Worm (Caenorhabditis elegans) whole organism, mixed stage, embryonic: ENCODE results near the gene F49C12.4.
"Not testable (repeated sequence)": the region's sequence is repeated elsewhere in the genome, so short reads cannot be mapped to it uniquely, and the experiment has no call there.

Experiments
- bed-3 ChIP-seq: fragments of 200-800 bp; sonication (Bioruptor generic); optimal IDR thresholded peaks from 3 replicates; lab custom pipeline; 2018; ENCODE audit warnings: mild to moderate bottlenecking, missing genetic modification characterization, moderate library complexity, missing compliant biosample characterization
- blmp-1 ChIP-seq: fragments of 150-350 bp; optimal IDR thresholded peaks from 2 replicates; lab custom pipeline; 2014; ENCODE audit warnings: missing biosample characterization, missing genetic modification characterization
- ceh-39 ChIP-seq: fragments of 150-350 bp; optimal IDR thresholded peaks from 2 replicates; lab custom pipeline; 2014; ENCODE audit warnings: missing biosample characterization, missing genetic modification characterization
- ceh-43 ChIP-seq: fragments of 200-800 bp; sonication (Bioruptor generic); optimal IDR thresholded peaks from 2 replicates; lab custom pipeline; 2018; ENCODE audit warnings: mild to moderate bottlenecking, missing genetic modification characterization, moderate library complexity, missing compliant biosample characterization
- ceh-83 ChIP-seq: fragments of 200-800 bp; sonication (Bioruptor generic); optimal IDR thresholded peaks from 2 replicates; lab custom pipeline; 2018; ENCODE audit warnings: mild to moderate bottlenecking, missing genetic modification characterization, missing compliant biosample characterization
- ces-1 ChIP-seq: fragments of 150-350 bp; optimal IDR thresholded peaks from 2 replicates; lab custom pipeline; 2014; ENCODE audit warnings: missing biosample characterization, missing genetic modification reagents, missing genetic modification characterization
- drap-1 ChIP-seq: fragments of 200-800 bp; sonication (Bioruptor generic); optimal IDR thresholded peaks from 3 replicates; lab custom pipeline; 2018; ENCODE audit warnings: mild to moderate bottlenecking, missing genetic modification characterization, missing compliant biosample characterization
- elt-1 ChIP-seq: sonication (generic microtip); optimal IDR thresholded peaks from 2 replicates; lab custom pipeline; 2017; ENCODE audit warnings: missing genetic modification characterization, mild to moderate bottlenecking, missing compliant biosample characterization, antibody characterized with exemption, moderate library complexity, borderline replicate concordance; ENCODE audit not compliant: insufficient read depth
- elt-3 ChIP-seq: fragments of 150-350 bp; optimal IDR thresholded peaks from 2 replicates; lab custom pipeline; 2014; ENCODE audit warnings: missing biosample characterization, missing genetic modification characterization
- flh-1 ChIP-seq: fragments of 200-800 bp; sonication (Bioruptor generic); optimal IDR thresholded peaks from 2 replicates; lab custom pipeline; 2018; ENCODE audit warnings: mild to moderate bottlenecking, missing genetic modification characterization, moderate library complexity, missing compliant biosample characterization
- ham-2 ChIP-seq: fragments of 200-800 bp; sonication (Bioruptor generic); optimal IDR thresholded peaks from 2 replicates; lab custom pipeline; 2018; ENCODE audit warnings: mild to moderate bottlenecking, missing genetic modification characterization, missing compliant biosample characterization
- hlh-1 ChIP-seq: fragments of 150-350 bp; optimal IDR thresholded peaks from 2 replicates; lab custom pipeline; 2014; ENCODE audit warnings: missing biosample characterization, missing genetic modification reagents, missing genetic modification characterization
- lin-13 ChIP-seq: fragments of 150-350 bp; optimal IDR thresholded peaks from 2 replicates; lab custom pipeline; 2014; ENCODE audit warnings: missing biosample characterization, missing genetic modification characterization
- lin-32 ChIP-seq: fragments of 200-800 bp; sonication (Bioruptor generic); optimal IDR thresholded peaks from 2 replicates; lab custom pipeline; 2018; ENCODE audit warnings: mild to moderate bottlenecking, missing genetic modification characterization, missing compliant biosample characterization
- lsy-2 ChIP-seq: fragments of 150-350 bp; optimal IDR thresholded peaks from 2 replicates; lab custom pipeline; 2014; ENCODE audit warnings: missing biosample characterization, missing genetic modification characterization
- mab-5 ChIP-seq: fragments of 150-350 bp; optimal IDR thresholded peaks from 2 replicates; lab custom pipeline; 2014; ENCODE audit warnings: missing biosample characterization, missing genetic modification characterization
- mls-2 ChIP-seq: sonication (generic microtip); optimal IDR thresholded peaks from 2 replicates; lab custom pipeline; 2016; ENCODE audit warnings: mild to moderate bottlenecking, missing genetic modification characterization, moderate library complexity, missing compliant biosample characterization
- nhr-12 ChIP-seq: fragments of 150-350 bp; optimal IDR thresholded peaks from 2 replicates; lab custom pipeline; 2014; ENCODE audit warnings: missing biosample characterization, missing genetic modification characterization
- nhr-28 ChIP-seq: fragments of 150-350 bp; optimal IDR thresholded peaks from 2 replicates; lab custom pipeline; 2014; ENCODE audit warnings: missing biosample characterization, missing genetic modification characterization
- nhr-76 ChIP-seq: sonication (generic microtip); optimal IDR thresholded peaks from 2 replicates; lab custom pipeline; 2017; ENCODE audit warnings: missing biosample characterization, missing genetic modification characterization
- snpc-4 ChIP-seq: fragments of 150-350 bp; optimal IDR thresholded peaks from 2 replicates; lab custom pipeline; 2014; ENCODE audit warnings: missing biosample characterization, missing genetic modification characterization
- sptf-1 ChIP-seq: sonication (generic microtip); optimal IDR thresholded peaks from 2 replicates; lab custom pipeline; 2017; ENCODE audit warnings: mild to moderate bottlenecking, missing genetic modification characterization, moderate library complexity, missing compliant biosample characterization
- tbx-8 ChIP-seq: fragments of 200-800 bp; sonication (Bioruptor generic); optimal IDR thresholded peaks from 2 replicates; lab custom pipeline; 2018; ENCODE audit warnings: mild to moderate bottlenecking, missing genetic modification characterization, moderate library complexity, missing compliant biosample characterization
- unc-120 ChIP-seq: sonication (generic microtip); optimal IDR thresholded peaks from 2 replicates; lab custom pipeline; 2017; ENCODE audit warnings: missing genetic modification characterization, missing compliant biosample characterization; ENCODE audit not compliant: poor library complexity, severe bottlenecking
- unc-39 ChIP-seq: fragments of 150-350 bp; optimal IDR thresholded peaks from 2 replicates; lab custom pipeline; 2014; ENCODE audit warnings: missing biosample characterization, missing genetic modification characterization
- unc-62 ChIP-seq: fragments of 150-350 bp; optimal IDR thresholded peaks from 2 replicates; lab custom pipeline; 2014; ENCODE audit warnings: missing biosample characterization, missing genetic modification reagents, missing genetic modification characterization
- zip-8 ChIP-seq: fragments of 150-350 bp; optimal IDR thresholded peaks from 2 replicates; lab custom pipeline; 2014; ENCODE audit warnings: missing biosample characterization, missing genetic modification characterization
- ztf-11 ChIP-seq: fragments of 150-350 bp; optimal IDR thresholded peaks from 2 replicates; lab custom pipeline; 2014; ENCODE audit warnings: missing biosample characterization, missing genetic modification characterization

Gene F49C12.4

ce11 chrIV:9296285-9296684 is 7.6 kb downstream of the F49C12.4 start, which contains the start of gene F49C12.1:
F49C12.1 (minus strand) TSS chrIV:9296354.
- TF ChIP-seq unc-39 (tag; lab: Kevin White, UChicago) (no peak), blmp-1 (tag; lab: Kevin White, UChicago) (no peak), ceh-83 (GFP tag; lab: Kevin White, UChicago) (no peak), snpc-4 (tag; lab: Kevin White, UChicago) (no peak), drap-1 (GFP tag; lab: Kevin White, UChicago) (no peak), elt-3 (no peak), lsy-2 (tag; lab: Kevin White, UChicago) (no peak), elt-1 (no peak), sptf-1 (tag; lab: Kevin White, UChicago) (no peak), ztf-11 (tag; lab: Kevin White, UChicago) (no peak), nhr-28 (tag; lab: Kevin White, UChicago) (no peak)
- TF ChIP-seq, all 35 proteins: peak for 0

- TF ChIP-seq ces-1 (GFP tag; lab: Kevin White, UChicago); mab-5 (tag; lab: Kevin White, UChicago); unc-120: not testable (repeated sequence)
These were observed 10.1 kb downstream of the F49C12.4 start, which contains the start of gene nhr-264 for ce11 chrIV:9293825-9294224. nhr-264 (minus strand) TSS chrIV:9293925.

- TF ChIP-seq mab-5 (tag; lab: Kevin White, UChicago), result no peak
- no peak for TF ChIP-seq blmp-1 (tag; lab: Kevin White, UChicago)
- no peak for TF ChIP-seq drap-1 (GFP tag; lab: Kevin White, UChicago)
- no peak for TF ChIP-seq unc-62 (GFP tag; lab: Kevin White, UChicago)
- TF ChIP-seq lin-32 (GFP tag; lab: Kevin White, UChicago), result no peak
- TF ChIP-seq elt-3, result no peak
- no peak for TF ChIP-seq nhr-76 (tag; lab: Kevin White, UChicago)
- TF ChIP-seq ceh-83 (GFP tag; lab: Kevin White, UChicago), result no peak
- no peak for TF ChIP-seq lin-13 (tag; lab: Kevin White, UChicago)
These were observed 14.3 kb downstream of the F49C12.4 start for ce11 chrIV:9289635-9290034.

ce11 chrIV:9286305-9286704 is 17.6 kb downstream of the F49C12.4 start, which contains the start of gene nhr-267:
nhr-267 (minus strand) TSS chrIV:9286405.
- TF ChIP-seq ceh-43 (GFP tag; lab: Kevin White, UChicago); bed-3; zip-8 (tag; lab: Kevin White, UChicago): not testable (repeated sequence)
- TF ChIP-seq, all 35 proteins: peak for 0; not testable (repeated sequence) for 35

- TF ChIP-seq unc-120 (peak; percentile 10), elt-1 (no peak)
These were observed 29.8 kb downstream of the F49C12.4 start, which contains the start of gene nmy-3 for ce11 chrIV:9274008-9274529. nmy-3 (plus strand) TSS chrIV:9274479.

- no peak for TF ChIP-seq ceh-39 (tag; lab: Kevin White, UChicago)
- TF ChIP-seq ceh-83 (GFP tag; lab: Kevin White, UChicago), result no peak
- no peak for TF ChIP-seq mls-2
- no peak for TF ChIP-seq drap-1 (GFP tag; lab: Kevin White, UChicago)
- no peak for TF ChIP-seq tbx-8 (GFP tag; lab: Kevin White, UChicago)
- no peak for TF ChIP-seq hlh-1 (tag; lab: Kevin White, UChicago)
- TF ChIP-seq lin-32 (GFP tag; lab: Kevin White, UChicago), result no peak
- TF ChIP-seq bed-3, result no peak
- no peak for TF ChIP-seq ceh-43 (GFP tag; lab: Kevin White, UChicago)
- TF ChIP-seq elt-1, result no peak
- TF ChIP-seq zip-8 (tag; lab: Kevin White, UChicago), result no peak
- no peak for TF ChIP-seq ham-2 (GFP tag; lab: Kevin White, UChicago)
- no peak for TF ChIP-seq lsy-2 (tag; lab: Kevin White, UChicago)
- no peak for TF ChIP-seq nhr-12
- no peak for TF ChIP-seq elt-3
- TF ChIP-seq ces-1 (GFP tag; lab: Kevin White, UChicago), result no peak
- no peak for TF ChIP-seq unc-62 (GFP tag; lab: Kevin White, UChicago)
- TF ChIP-seq flh-1 (GFP tag; lab: Kevin White, UChicago), result no peak
- TF ChIP-seq ztf-11 (tag; lab: Kevin White, UChicago), result no peak
These were observed 34.1 kb downstream of the F49C12.4 start, which contains the start of gene flh-3 for ce11 chrIV:9269796-9270195. flh-3 (plus strand) TSS chrIV:9270096.
